Worm (Caenorhabditis elegans): ENCODE measurements around the gene twk-21.

twk-21 gene

ce11 chrX:16346212-16346883 is 46.7 kb downstream of the twk-21 start (continued):
- TF ChIP-seq skn-1 (tag; optimal IDR thresholded peaks at IDR 0.05) (no peak), hlh-30 (tag; optimal IDR thresholded peaks at IDR 0.05; ENCODE audit: insufficient read depth) (peak; percentile 34), Y105C5A.15 (GFP tag; IDR thresholded peaks at IDR 0.05) (no peak), mxl-3 (GFP tag; optimal IDR thresholded peaks at IDR 0.05) (no peak), lin-29 (GFP tag; IDR thresholded peaks at IDR 0.05) (no peak), unc-130 (GFP tag; optimal IDR thresholded peaks at IDR 0.05) (no peak), lin-39 (tag; optimal IDR thresholded peaks at IDR 0.05) (no peak), lsy-2 (tag; optimal IDR thresholded peaks at IDR 0.05) (peak in 1 of 2 experiments; percentile 18), mdt-29 (GFP tag; IDR thresholded peaks at IDR 0.05) (no peak), unc-39 (tag; optimal IDR thresholded peaks at IDR 0.05) (no peak)

- TF ChIP-seq snpc-4 (tag; optimal IDR thresholded peaks at IDR 0.05) (no peak), sdz-12 (GFP tag; optimal IDR thresholded peaks at IDR 0.05) (no peak), mxl-2 (GFP tag; conservative IDR thresholded peaks at IDR 0.05) (no peak), lsy-2 (tag; optimal IDR thresholded peaks at IDR 0.05) (peak in 1 of 2 experiments; percentile 52), hmg-1.1 (GFP tag; IDR thresholded peaks at IDR 0.05) (peak; percentile 34; the same call in 1 of the 2 replicates), dve-1 (tag; optimal IDR thresholded peaks at IDR 0.05; ENCODE audit: insufficient read depth) (peak; percentile 96), mdl-1 (tag; optimal IDR thresholded peaks at IDR 0.05) (peak in 1 of 2 experiments; percentile 60), nhr-42 (GFP tag; IDR thresholded peaks at IDR 0.05) (0 out of 2 replicates have a peak, but pooled peaks have one; percentile 53), daf-16 (GFP tag; optimal IDR thresholded peaks at IDR 0.05) (peak in 1 of 2 experiments; percentile 31), daf-16 (tag; optimal IDR thresholded peaks at IDR 0.05) (peak; percentile 97), pqm-1 (tag; optimal IDR thresholded peaks at IDR 0.05) (peak; percentile 81), pha-4 (GFP tag; IDR thresholded peaks at IDR 0.05) (peak; percentile 32; the same call in 1 of the 2 replicates), pha-4 (tag; optimal IDR thresholded peaks at IDR 0.05) (no peak), nhr-48 (tag; optimal IDR thresholded peaks at IDR 0.05) (peak; percentile 90), nhr-102 (tag; optimal IDR thresholded peaks at IDR 0.05) (peak; percentile 51), snpc-1.2 (GFP tag; IDR thresholded peaks at IDR 0.05) (no peak), ctbp-1 (GFP tag; IDR thresholded peaks at IDR 0.05) (no peak), tra-1 (GFP tag; IDR thresholded peaks at IDR 0.05) (no peak), unc-39 (tag; optimal IDR thresholded peaks at IDR 0.05) (no peak), Y5F2A.4 (GFP tag; optimal IDR thresholded peaks at IDR 0.05) (no peak), egl-27 (tag; optimal IDR thresholded peaks at IDR 0.05) (no peak), mxl-3 (GFP tag; optimal IDR thresholded peaks at IDR 0.05) (peak; percentile 78), Y105C5A.15 (GFP tag; IDR thresholded peaks at IDR 0.05) (no peak), jun-1 (tag; optimal IDR thresholded peaks at IDR 0.05) (no peak), set-16 (GFP tag; IDR thresholded peaks at IDR 0.05) (no peak), T20F7.1 (GFP tag; optimal IDR thresholded peaks at IDR 0.05) (peak; percentile 37), dmd-8 (GFP tag; IDR thresholded peaks at IDR 0.05) (no peak), nhr-77 (tag; optimal IDR thresholded peaks at IDR 0.05) (peak; percentile 90), zfp-3 (GFP tag; conservative IDR thresholded peaks at IDR 0.05) (no peak), skn-1 (tag; optimal IDR thresholded peaks at IDR 0.05) (no peak), unc-62 (GFP tag; optimal IDR thresholded peaks at IDR 0.05 in 1 of 2) (no peak), unc-62 (tag; optimal IDR thresholded peaks at IDR 0.05) (no peak), rbr-2 (tag; optimal IDR thresholded peaks at IDR 0.05) (no peak), lin-29 (GFP tag; IDR thresholded peaks at IDR 0.05) (no peak), D1046.2 (GFP tag; IDR thresholded peaks at IDR 0.05) (no peak), zag-1 (tag; optimal IDR thresholded peaks at IDR 0.05) (no peak), nhr-111 (GFP tag; optimal IDR thresholded peaks at IDR 0.05) (no peak), daf-12 (tag; optimal IDR thresholded peaks at IDR 0.05) (no peak), lin-1 (GFP tag; IDR thresholded peaks at IDR 0.05) (0 out of 2 replicates have a peak, but pooled peaks have one; percentile 52), Y75B8A.6 (GFP tag; IDR thresholded peaks at IDR 0.05) (no peak), spr-1 (tag; optimal IDR thresholded peaks at IDR 0.05) (no peak), F10B5.3 (tag; optimal IDR thresholded peaks at IDR 0.05) (no peak), hlh-11 (tag; optimal IDR thresholded peaks at IDR 0.05) (peak; percentile 95), cey-2 (tag; optimal IDR thresholded peaks at IDR 0.05; ENCODE audit: borderline replicate concordance, insufficient read depth) (no peak)
Observed at ce11 chrX:16349019-16349418, 49.3 kb downstream of the twk-21 start.
